Worm (Caenorhabditis elegans): ENCODE data around the gene clec-263.

DNA sequence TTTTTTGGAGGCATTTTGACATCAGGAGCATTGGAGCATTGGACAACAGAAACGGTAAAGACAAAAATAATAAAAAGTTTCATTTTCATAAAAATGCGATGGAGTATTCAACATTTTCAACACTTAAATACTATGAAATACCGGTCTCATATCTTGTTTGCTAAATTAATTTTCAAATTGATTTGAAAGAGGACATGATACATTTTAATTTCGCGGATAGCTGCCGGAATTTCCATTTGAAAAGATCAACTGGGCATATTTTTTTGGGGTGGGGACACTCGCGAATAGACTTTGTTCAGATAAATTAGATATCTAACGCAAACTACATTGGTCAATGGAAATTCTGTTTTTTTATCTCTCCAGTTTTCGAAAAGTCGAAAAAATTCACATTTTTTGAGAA, 20.3 kb downstream of the clec-263 start, which contains the start of gene F26F2.10:
- TF ChIP-seq rbr-2 (tag; optimal IDR thresholded peaks at IDR 0.05) (no peak), mdl-1 (tag; optimal IDR thresholded peaks at IDR 0.05) (no peak), nhr-42 (GFP tag; IDR thresholded peaks at IDR 0.05) (no peak), nhr-237 (tag; optimal IDR thresholded peaks at IDR 0.05) (no peak), fkh-10 (GFP tag; optimal IDR thresholded peaks at IDR 0.05) (no peak), nhr-25 (tag; optimal IDR thresholded peaks at IDR 0.05; ENCODE audit: borderline replicate concordance, insufficient read depth) (no peak), T26A8.4 (GFP tag; IDR thresholded peaks at IDR 0.05) (no peak)

Measured in whole organism, L4 larva.